Fruit fly (Drosophila melanogaster) whole organism, embryonic: ENCODE results near the gene Nrx-IV.
A peak's percentile ranks its signal among the peaks of the same experiment; 100 is the strongest.

Source experiments
- Adf1 ChIP-seq: fragments of 200-800 bp; sonication (Bioruptor generic); IDR thresholded peaks from 2 replicates; pipeline ENCODE4 v1.3.6; 2022; ENCODE audit warnings: missing biosample characterization, missing genetic modification characterization
- BEAF-32 ChIP-seq: fragments of 200-800 bp; sonication (Bioruptor generic); optimal IDR thresholded peaks from 3 replicates; lab custom pipeline; 2017; ENCODE audit warnings: missing biosample characterization, missing genetic modification characterization, mild to moderate bottlenecking, moderate library complexity, missing genetic modification reagents
- Bdp1 ChIP-seq: fragments of 200-800 bp; sonication (Bioruptor generic); optimal IDR thresholded peaks from 3 replicates; lab custom pipeline; 2016; ENCODE audit warnings: missing biosample characterization, missing genetic modification characterization
- BtbVII ChIP-seq: fragments of 200-800 bp; sonication (Bioruptor generic); optimal IDR thresholded peaks from 3 replicates; lab custom pipeline; 2017; ENCODE audit warnings: missing biosample characterization, mild to moderate bottlenecking, missing genetic modification characterization
- CG11456 ChIP-seq: fragments of 200-800 bp; sonication (Bioruptor generic); IDR thresholded peaks from 3 replicates; pipeline ENCODE4 v1.3.6; 2022; ENCODE audit warnings: missing biosample characterization, missing genetic modification characterization
- CG11560 ChIP-seq: fragments of 200-800 bp; sonication (Bioruptor generic); IDR thresholded peaks from 3 replicates; pipeline ENCODE4 v1.3.6; 2022; ENCODE audit warnings: missing biosample characterization, missing genetic modification characterization
- CG13287 ChIP-seq: fragments of 200-800 bp; sonication (Bioruptor generic); IDR thresholded peaks from 2 replicates; pipeline ENCODE4 v1.3.6; 2022; ENCODE audit warnings: missing biosample characterization, missing genetic modification characterization; ENCODE audit not compliant: partially characterized antibody
- CG13296 ChIP-seq: fragments of 200-800 bp; sonication (Bioruptor generic); optimal IDR thresholded peaks from 3 replicates; lab custom pipeline; 2018; ENCODE audit warnings: missing biosample characterization, mild to moderate bottlenecking, missing genetic modification characterization
- CG2202 ChIP-seq: fragments of 200-800 bp; sonication (Bioruptor generic); optimal IDR thresholded peaks from 2 replicates; lab custom pipeline; 2018; ENCODE audit warnings: missing biosample characterization, mild to moderate bottlenecking, missing genetic modification characterization
- CG31224 ChIP-seq: fragments of 200-800 bp; sonication (Bioruptor generic); IDR thresholded peaks from 2 replicates; pipeline ENCODE4 v1.3.6; 2022; ENCODE audit warnings: missing biosample characterization, missing genetic modification characterization
- CG3407 ChIP-seq: fragments of 200-800 bp; sonication (Bioruptor generic); optimal IDR thresholded peaks from 2 replicates; lab custom pipeline; 2018; ENCODE audit warnings: missing biosample characterization, mild to moderate bottlenecking, missing genetic modification characterization
- CG34422 ChIP-seq: fragments of 200-800 bp; sonication (Bioruptor generic); IDR thresholded peaks from 3 replicates; pipeline ENCODE4 v1.3.6; 2022; ENCODE audit warnings: missing biosample characterization, missing genetic modification characterization
- CG3726 ChIP-seq: fragments of 200-800 bp; sonication (Bioruptor generic); IDR thresholded peaks from 3 replicates; pipeline ENCODE4, ENCODE4 v1.3.6; 2022; ENCODE audit warnings: missing biosample characterization, missing genetic modification characterization
- CG3838 ChIP-seq: fragments of 200-800 bp; sonication (Bioruptor generic); optimal IDR thresholded peaks from 3 replicates; lab custom pipeline; 2016; ENCODE audit warnings: missing biosample characterization, missing genetic modification characterization
- CG3995 ChIP-seq: fragments of 200-800 bp; sonication (Bioruptor generic); optimal IDR thresholded peaks from 3 replicates; lab custom pipeline; 2016; ENCODE audit warnings: missing biosample characterization, missing genetic modification characterization
- CG4854 ChIP-seq: fragments of 200-800 bp; sonication (Bioruptor generic); optimal IDR thresholded peaks from 2 replicates; lab custom pipeline; 2016; ENCODE audit warnings: missing biosample characterization, missing genetic modification characterization, inconsistent platforms
- CG6791 ChIP-seq: fragments of 200-800 bp; sonication (Bioruptor generic); IDR thresholded peaks from 3 replicates; pipeline ENCODE4 v1.3.6; 2022; ENCODE audit warnings: missing biosample characterization, missing genetic modification characterization; ENCODE audit not compliant: partially characterized antibody
- CG7556 ChIP-seq: fragments of 200-800 bp; sonication (Bioruptor generic); optimal IDR thresholded peaks from 2 replicates; lab custom pipeline; 2017; ENCODE audit warnings: missing biosample characterization, mild to moderate bottlenecking, missing genetic modification characterization
- Dll ChIP-seq: fragments of 200-800 bp; sonication (Bioruptor generic); IDR thresholded peaks from 4 replicates; pipeline ENCODE4 v1.3.6; 2022; ENCODE audit warnings: missing biosample characterization, missing genetic modification characterization; ENCODE audit not compliant: partially characterized antibody
- Doc2 ChIP-seq: fragments of 200-800 bp; sonication (Bioruptor generic); IDR thresholded peaks from 2 replicates; pipeline ENCODE4 v1.3.6; 2022; ENCODE audit warnings: missing biosample characterization, missing genetic modification characterization
- Dp ChIP-seq: fragments of 200-800 bp; sonication (Bioruptor generic); optimal IDR thresholded peaks from 2 replicates; lab custom pipeline; 2018; ENCODE audit warnings: missing biosample characterization, mild to moderate bottlenecking, missing genetic modification characterization, moderate library complexity
- HLH3B ChIP-seq: fragments of 200-800 bp; sonication (Bioruptor generic); IDR thresholded peaks from 2 replicates; pipeline ENCODE4 v1.3.6; 2022; ENCODE audit warnings: missing biosample characterization, missing genetic modification characterization
- Opbp ChIP-seq: fragments of 200-800 bp; sonication (Bioruptor generic); IDR thresholded peaks from 3 replicates; pipeline ENCODE4 v1.3.6; 2022; ENCODE audit warnings: missing biosample characterization, missing genetic modification characterization; ENCODE audit not compliant: partially characterized antibody
- Poxn ChIP-seq: fragments of 200-800 bp; sonication (Bioruptor generic); IDR thresholded peaks from 2 replicates; pipeline ENCODE4 v1.3.6; 2022; ENCODE audit warnings: missing biosample characterization, missing genetic modification characterization
- Sin3A ChIP-seq: fragments of >200 bp; optimal IDR thresholded peaks from 2 replicates; lab custom pipeline; 2018
- Sox102F ChIP-seq: fragments of 200-800 bp; sonication (Bioruptor generic); optimal IDR thresholded peaks from 2 replicates; lab custom pipeline; 2018; ENCODE audit warnings: missing biosample characterization, mild to moderate bottlenecking, missing genetic modification characterization, moderate library complexity
- Spps ChIP-seq: fragments of 200-800 bp; sonication (Bioruptor generic); optimal IDR thresholded peaks from 2 replicates; lab custom pipeline; 2018; ENCODE audit warnings: missing biosample characterization, mild to moderate bottlenecking, missing genetic modification characterization
- al ChIP-seq: fragments of 200-800 bp; sonication (Bioruptor generic); IDR thresholded peaks from 2 replicates; pipeline ENCODE4 v1.3.6; 2022; ENCODE audit warnings: missing biosample characterization, missing genetic modification characterization
- bsh ChIP-seq, 2 experiments: fragments of 200-800 bp; sonication (Bioruptor generic); optimal IDR thresholded peaks; 2 replicates each; lab custom pipeline; 2017 to 2018; ENCODE audit warnings: mild to moderate bottlenecking in 2 of 2, missing biosample characterization in 2 of 2, missing genetic modification characterization in 2 of 2, moderate library complexity in 1 of 2
- cad ChIP-seq: fragments of >200 bp; optimal IDR thresholded peaks from 2 replicates; lab custom pipeline; 2017; ENCODE audit warnings: missing biosample characterization, missing genetic modification characterization
- chinmo ChIP-seq: fragments of 200-800 bp; sonication (Bioruptor generic); IDR thresholded peaks from 4 replicates; pipeline ENCODE4 v1.3.6; 2022; ENCODE audit warnings: missing biosample characterization, missing genetic modification characterization; ENCODE audit not compliant: partially characterized antibody
- chm ChIP-seq: fragments of 200-800 bp; sonication (Bioruptor generic); IDR thresholded peaks from 2 replicates; pipeline ENCODE4 v1.3.6; 2022; ENCODE audit warnings: missing biosample characterization, missing genetic modification characterization
- corto ChIP-seq: fragments of 200-800 bp; sonication (Bioruptor generic); optimal IDR thresholded peaks from 2 replicates; lab custom pipeline; 2016; ENCODE audit warnings: missing biosample characterization, mild to moderate bottlenecking, missing genetic modification characterization, moderate library complexity
- cwo ChIP-seq: fragments of 200-800 bp; sonication (Bioruptor generic); optimal IDR thresholded peaks from 3 replicates; lab custom pipeline; 2017; ENCODE audit warnings: missing biosample characterization, missing genetic modification characterization, mild to moderate bottlenecking, moderate library complexity, missing genetic modification reagents
- da ChIP-seq: fragments of 200-800 bp; sonication (Bioruptor generic); optimal IDR thresholded peaks from 2 replicates; lab custom pipeline; 2016; ENCODE audit warnings: missing biosample characterization, missing genetic modification characterization
- dmrt11E ChIP-seq: fragments of 200-800 bp; sonication (Bioruptor generic); optimal IDR thresholded peaks from 3 replicates; lab custom pipeline; 2018; ENCODE audit warnings: missing biosample characterization, mild to moderate bottlenecking, missing genetic modification characterization, moderate library complexity
- gcm ChIP-seq: fragments of 200-800 bp; sonication (Bioruptor generic); optimal IDR thresholded peaks from 2 replicates; lab custom pipeline; 2019; ENCODE audit warnings: missing biosample characterization, mild to moderate bottlenecking, missing genetic modification characterization, moderate library complexity
- h ChIP-seq: fragments of >200 bp; optimal IDR thresholded peaks from 2 replicates; lab custom pipeline; 2017
- ham ChIP-seq: fragments of 200-800 bp; sonication (Bioruptor generic); IDR thresholded peaks from 2 replicates; pipeline ENCODE4 v1.3.6; 2022; ENCODE audit warnings: missing biosample characterization, missing genetic modification characterization
- hkb ChIP-seq, 2 experiments: fragments of 200-800 bp in 1 of 2; fragments of >200 bp in 1 of 2; sonication (Bioruptor generic) in 1 of 2; IDR thresholded peaks in 1 of 2; optimal IDR thresholded peaks in 1 of 2; 2 replicates each; pipeline versions ENCODE4 v1.3.6 to Lab custom; 2017 to 2022; ENCODE audit warnings: missing biosample characterization in 1 of 2, missing genetic modification characterization in 1 of 2
- insv ChIP-seq, 2 experiments: fragments of 200-800 bp; sonication (Bioruptor generic); optimal IDR thresholded peaks; 3 replicates each; lab custom pipeline; 2016 to 2018; ENCODE audit warnings: missing biosample characterization in 2 of 2, missing genetic modification characterization in 2 of 2
- jing ChIP-seq: fragments of 200-800 bp; sonication (Bioruptor generic); optimal IDR thresholded peaks from 2 replicates; lab custom pipeline; 2018; ENCODE audit warnings: missing biosample characterization, mild to moderate bottlenecking, missing genetic modification characterization
- kah ChIP-seq: fragments of 200-800 bp; sonication (Bioruptor generic); optimal IDR thresholded peaks from 2 replicates; lab custom pipeline; 2018; ENCODE audit warnings: missing biosample characterization, mild to moderate bottlenecking, missing genetic modification characterization
- mam ChIP-seq: fragments of 200-800 bp; sonication (Bioruptor generic); optimal IDR thresholded peaks from 3 replicates; lab custom pipeline; 2016; ENCODE audit warnings: missing biosample characterization, missing genetic modification characterization
- prd ChIP-seq, 3 experiments: fragments of >200 bp in 2 of 3; fragments of 200-800 bp in 1 of 3; sonication (Bioruptor generic) in 1 of 3; optimal IDR thresholded peaks in 2 of 3; IDR thresholded peaks in 1 of 3; 2 replicates in 2 of 3; 3 replicates in 1 of 3; pipeline versions ENCODE4 v1.3.6 to Lab custom; 2017 to 2022; ENCODE audit warnings: missing biosample characterization in 1 of 3, missing genetic modification characterization in 1 of 3
- sens ChIP-seq: fragments of 200-800 bp; sonication (Bioruptor generic); peaks from one replicate; lab custom pipeline; 2016; ENCODE audit warnings: missing biosample characterization, missing genetic modification characterization
- sima ChIP-seq: fragments of 200-800 bp; sonication (Bioruptor generic); optimal IDR thresholded peaks from 2 replicates; lab custom pipeline; 2016; ENCODE audit warnings: missing biosample characterization, missing genetic modification characterization
- trem ChIP-seq: fragments of 200-800 bp; optimal IDR thresholded peaks from 3 replicates; lab custom pipeline; 2019; ENCODE audit warnings: missing biosample characterization, mild to moderate bottlenecking, missing genetic modification characterization, moderate library complexity

Nrx-IV gene

DNA sequence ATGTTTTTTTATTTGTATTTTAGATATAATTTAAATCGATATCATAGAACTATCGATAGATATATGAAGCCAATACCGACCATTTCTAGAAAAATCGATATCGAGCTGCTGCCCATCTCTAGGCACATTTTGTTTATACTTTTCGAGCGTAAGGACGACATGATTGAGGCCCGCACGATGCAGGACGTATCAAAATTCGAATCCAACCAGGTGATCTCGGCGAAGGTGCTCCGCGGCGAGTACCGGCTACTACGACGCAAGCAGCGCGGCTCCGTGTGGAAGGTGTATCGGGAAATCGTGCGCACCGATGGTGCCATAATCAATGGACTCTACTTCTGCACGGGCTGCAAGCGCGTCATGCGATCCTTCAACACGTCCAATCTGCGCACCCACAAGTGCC lies 28.2 kb upstream of the Nrx-IV start, which contains the start of gene ssp (continued):
- TF ChIP-seq CG2202 (no peak), h (lab: Kevin White, UChicago) (no peak), ham (no peak), kah (GFP tag; lab: Kevin White, UChicago) (no peak), insv (GFP tag; optimal IDR thresholded peaks at IDR 0.05; lab: Kevin White, UChicago) (no peak), bsh (GFP tag; optimal IDR thresholded peaks at IDR 0.05; lab: Kevin White, UChicago) (no peak), CG34422 (GFP tag; lab: Robert Waterston, UW) (peak; percentile 20; the same call in 1 of the 3 replicates), CG7556 (GFP tag; lab: Kevin White, UChicago) (no peak), Doc2 (GFP tag; lab: Robert Waterston, UW) (no peak), Dll (peak; percentile 91), dmrt11E (tag; lab: Kevin White, UChicago) (no peak), chinmo (GFP tag; lab: Robert Waterston, UW) (0 out of 4 replicates have a peak, but pooled peaks have one; percentile 27), corto (GFP tag; lab: Kevin White, UChicago) (no peak), CG11456 (GFP tag; lab: Robert Waterston, UW) (no peak), hkb (optimal IDR thresholded peaks at IDR 0.05; lab: Kevin White, UChicago) (no peak), hkb (GFP tag; IDR thresholded peaks at IDR 0.05; lab: Robert Waterston, UW) (no peak), Spps (tag; lab: Kevin White, UChicago) (no peak), cwo (no peak), CG4854 (GFP tag; lab: Kevin White, UChicago) (no peak), CG3726 (GFP tag; lab: Robert Waterston, UW) (no peak), CG3995 (GFP tag; lab: Kevin White, UChicago) (no peak), Adf1 (GFP tag; lab: Robert Waterston, UW) (no peak), Opbp (GFP tag; lab: Robert Waterston, UW) (peak; percentile 86)

DNA sequence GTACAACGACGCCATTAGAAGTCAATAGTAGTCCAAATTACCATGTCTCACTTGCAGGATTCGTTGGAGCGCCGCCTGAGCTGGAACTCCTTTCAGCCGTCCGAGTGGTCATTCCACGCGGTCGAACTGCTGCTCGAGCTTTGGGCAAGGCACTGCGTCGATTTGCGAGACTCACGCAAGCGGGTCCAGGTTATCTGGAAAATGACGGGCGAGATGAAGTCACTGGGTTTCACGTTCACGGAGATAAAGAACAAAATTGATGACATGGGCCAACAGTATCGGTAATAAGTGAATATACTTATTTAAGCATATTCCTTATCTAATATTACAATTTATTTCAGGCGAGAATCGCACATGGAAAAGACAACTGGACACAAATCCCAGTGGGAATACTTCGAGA lies 27.7 kb upstream of the Nrx-IV start:
- TF ChIP-seq sens (GFP tag; lab: Kevin White, UChicago) (peak; percentile 12), prd (optimal IDR thresholded peaks at IDR 0.05; lab: Kevin White, UChicago) (no peak), prd (GFP tag; IDR thresholded peaks at IDR 0.05; lab: Robert Waterston, UW) (no peak), CG3838 (GFP tag; lab: Kevin White, UChicago) (no peak), HLH3B (no peak), CG11560 (tag; lab: Robert Waterston, UW) (0 out of 3 replicates have a peak, but pooled peaks have one; percentile 10), BtbVII (GFP tag; lab: Kevin White, UChicago) (no peak), Dp (no peak)
- TF ChIP-seq, all 482 proteins: peak for 2

DNA sequence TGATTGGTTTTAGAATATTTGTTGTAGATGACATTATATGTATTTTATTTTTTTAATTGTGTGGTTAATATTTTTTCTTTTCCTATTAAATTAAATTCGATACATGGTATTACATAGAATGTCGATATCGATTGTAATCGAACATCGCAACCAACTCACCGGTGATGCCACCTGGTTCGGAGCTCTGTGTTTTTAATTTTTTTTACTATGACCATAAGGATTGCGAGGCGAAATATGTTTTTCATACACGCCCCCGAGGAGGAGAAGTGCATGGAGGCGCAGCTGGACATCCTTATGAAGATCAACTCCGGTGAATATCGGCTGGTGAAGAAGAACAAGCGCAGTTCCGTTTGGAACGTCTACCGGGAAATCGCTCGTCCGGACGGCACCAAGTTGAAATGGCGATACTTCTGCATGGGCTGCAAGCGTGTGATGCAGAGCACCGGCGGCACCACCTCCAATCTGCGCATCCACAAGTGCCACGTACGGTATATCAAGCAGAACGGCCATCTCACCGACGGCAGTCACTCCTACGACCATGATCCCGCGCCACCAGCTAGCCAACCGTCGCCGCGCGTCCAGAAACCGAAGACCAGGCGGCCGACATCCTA lies 26.3 kb upstream of the Nrx-IV start, which contains the start of gene CG11560:
Gene CG11560 (plus strand): TSS at position 145 of the 611 bp plus-strand sequence.
- no peak for TF ChIP-seq sima (GFP tag; lab: Kevin White, UChicago)
- TF ChIP-seq BEAF-32 (GFP tag; lab: Kevin White, UChicago): peak; percentile 76
- TF ChIP-seq mam (GFP tag; lab: Kevin White, UChicago): no peak
- TF ChIP-seq Sox102F (GFP tag; lab: Kevin White, UChicago): no peak
- no peak for TF ChIP-seq Sin3A
- TF ChIP-seq CG6791 (GFP tag; lab: Robert Waterston, UW): peak; percentile 55; the same call in 2 of the 3 replicates
- peak; percentile 82 for TF ChIP-seq CG13287 (GFP tag; lab: Robert Waterston, UW)
- TF ChIP-seq Poxn (GFP tag; lab: Robert Waterston, UW): no peak
- no peak; the same call in 2 of the 3 replicates for TF ChIP-seq CG11560 (tag; lab: Robert Waterston, UW)
- TF ChIP-seq al (GFP tag; lab: Robert Waterston, UW): no peak
- TF ChIP-seq CG31224 (GFP tag; lab: Robert Waterston, UW): no peak
- TF ChIP-seq Bdp1 (GFP tag; lab: Kevin White, UChicago): no peak
- no peak for TF ChIP-seq CG13296 (GFP tag; lab: Kevin White, UChicago)
- TF ChIP-seq CG3407 (GFP tag; lab: Kevin White, UChicago): no peak
- no peak for TF ChIP-seq da (GFP tag; lab: Kevin White, UChicago)
- no peak for TF ChIP-seq jing (GFP tag; lab: Kevin White, UChicago)
- TF ChIP-seq cad (GFP tag; lab: Kevin White, UChicago): no peak
- TF ChIP-seq trem (tag; lab: Kevin White, UChicago): peak; percentile 31
- TF ChIP-seq gcm (GFP tag; lab: Kevin White, UChicago): no peak
- no peak for TF ChIP-seq cwo
- TF ChIP-seq chm (GFP tag; lab: Robert Waterston, UW): no peak
